Worm (Caenorhabditis elegans) whole organism, L2 larva: ENCODE measurements around the gene lin-33.

ENCODE experiments used
- F13H6.1 ChIP-seq: sonication (generic microtip); optimal IDR thresholded peaks from 2 replicates; lab custom pipeline; 2016; ENCODE audit warnings: missing genetic modification characterization, missing compliant biosample characterization
- ama-1 ChIP-seq: fragments of 150-350 bp; optimal IDR thresholded peaks from 2 replicates; lab custom pipeline; 2018; ENCODE audit warnings: inconsistent platforms
- lin-13 ChIP-seq: fragments of 150-350 bp; optimal IDR thresholded peaks from 2 replicates; lab custom pipeline; 2014; ENCODE audit warnings: missing biosample characterization, missing genetic modification reagents, missing genetic modification characterization
- lin-39 ChIP-seq: fragments of 150-350 bp; optimal IDR thresholded peaks from 2 replicates; lab custom pipeline; 2014; ENCODE audit warnings: missing biosample characterization, missing genetic modification reagents, missing genetic modification characterization
- nhr-12 ChIP-seq: fragments of 150-350 bp; optimal IDR thresholded peaks from 2 replicates; lab custom pipeline; 2014; ENCODE audit warnings: missing biosample characterization, missing genetic modification characterization
- nhr-77 ChIP-seq: fragments of 150-350 bp; optimal IDR thresholded peaks from 2 replicates; lab custom pipeline; 2014; ENCODE audit warnings: missing biosample characterization, missing genetic modification characterization
- zag-1 ChIP-seq: fragments of 150-350 bp; optimal IDR thresholded peaks from 2 replicates; lab custom pipeline; 2014; ENCODE audit warnings: missing biosample characterization, missing genetic modification characterization
- ztf-4 ChIP-seq: fragments of 150-350 bp; optimal IDR thresholded peaks from 2 replicates; lab custom pipeline; 2014; ENCODE audit warnings: missing biosample characterization, missing genetic modification characterization

ce11 chrIV:5926643-5927042, 3.8 kb upstream of the lin-33 start:
- TF ChIP-seq lin-39 = no peak
- TF ChIP-seq nhr-77 (tag; lab: Kevin White, UChicago) = no peak
- TF ChIP-seq ztf-4 (tag; lab: Kevin White, UChicago) = no peak
- TF ChIP-seq zag-1 (tag; lab: Kevin White, UChicago) = no peak
- TF ChIP-seq nhr-12 (tag; lab: Kevin White, UChicago) = no peak
- TF ChIP-seq ama-1 (lab: Kevin White, UChicago) = no peak
- TF ChIP-seq F13H6.1 (tag; lab: Kevin White, UChicago) = no peak
- no peak for TF ChIP-seq lin-13 (GFP tag; lab: Kevin White, UChicago)
